Fruit fly (Drosophila melanogaster): ENCODE data around the gene spartin.

Gene spartin

dm6 chr3R:4645457-4646082 lies 9.0 kb upstream of the spartin start, which contains the start of the genes Dlip2 and rpk:
Gene Dlip2, minus strand, starts transcription at chr3R:4645655.
Gene rpk, plus strand, starts transcription at chr3R:4645981.
- TF ChIP-seq woc (GFP tag; optimal IDR thresholded peaks at IDR 0.05) (peak; percentile 24), rgr (GFP tag; optimal IDR thresholded peaks at IDR 0.05) (no peak), Jra (GFP tag; optimal IDR thresholded peaks at IDR 0.05) (peak; percentile 1), usp (GFP tag; optimal IDR thresholded peaks at IDR 0.05) (no peak)

dm6 chr3R:4649126-4649811 lies 5.3 kb upstream of the spartin start, which contains the start of gene Karybeta3:
Gene Karybeta3, plus strand, starts transcription at chr3R:4649176.
- peak; percentile 82 for TF ChIP-seq h (GFP tag; optimal IDR thresholded peaks at IDR 0.05)
- TF ChIP-seq Myc (optimal IDR thresholded peaks at IDR 0.05), result peak; percentile 88
- TF ChIP-seq CG9705 (GFP tag; optimal IDR thresholded peaks at IDR 0.05), result peak; percentile 65
- TF ChIP-seq GATAd (GFP tag; optimal IDR thresholded peaks at IDR 0.05), result peak; percentile 62
- TF ChIP-seq rgr (GFP tag; optimal IDR thresholded peaks at IDR 0.05), result peak; percentile 85
- TF ChIP-seq Mio (GFP tag; optimal IDR thresholded peaks at IDR 0.05), result no peak
- peak; percentile 76 for TF ChIP-seq Sp1 (GFP tag; optimal IDR thresholded peaks at IDR 0.05)
- TF ChIP-seq Rel (GFP tag; optimal IDR thresholded peaks at IDR 0.05), result no peak
- TF ChIP-seq Rel (tag; optimal IDR thresholded peaks at IDR 0.05), result peak; percentile 78
- TF ChIP-seq usp (GFP tag; optimal IDR thresholded peaks at IDR 0.05), result no peak
- peak; percentile 80 for TF ChIP-seq br (GFP tag; optimal IDR thresholded peaks at IDR 0.05)
- TF ChIP-seq sv (GFP tag; optimal IDR thresholded peaks at IDR 0.05), result peak; percentile 62
- no peak for TF ChIP-seq Dif (GFP tag; optimal IDR thresholded peaks at IDR 0.05; ENCODE audit: partially characterized antibody)
- peak in 1 of 2 experiments; percentile 85 for TF ChIP-seq foxo (GFP tag; optimal IDR thresholded peaks at IDR 0.05)
- peak; percentile 65 for TF ChIP-seq woc (GFP tag; optimal IDR thresholded peaks at IDR 0.05)
- TF ChIP-seq pan (optimal IDR thresholded peaks at IDR 0.05), result no peak
- peak; percentile 79 for TF ChIP-seq OdsH (GFP tag; optimal IDR thresholded peaks at IDR 0.05)
- TF ChIP-seq dmrt93B (GFP tag; optimal IDR thresholded peaks at IDR 0.05), result no peak
- peak; percentile 39 for TF ChIP-seq CG32264 (GFP tag; optimal IDR thresholded peaks at IDR 0.05)
- TF ChIP-seq ey (GFP tag; optimal IDR thresholded peaks at IDR 0.05), result peak; percentile 80
- no peak for TF ChIP-seq dsf (GFP tag; optimal IDR thresholded peaks at IDR 0.05; ENCODE audit: borderline replicate concordance)
- no peak for TF ChIP-seq jim (GFP tag; optimal IDR thresholded peaks at IDR 0.05)
- no peak for TF ChIP-seq brk (GFP tag; optimal IDR thresholded peaks at IDR 0.05)
- TF ChIP-seq Vsx2 (GFP tag; optimal IDR thresholded peaks at IDR 0.05; ENCODE audit: partially characterized antibody), result no peak
- TF ChIP-seq fru (GFP tag; optimal IDR thresholded peaks at IDR 0.05), result no peak
- no peak for TF ChIP-seq Hr78 (GFP tag; optimal IDR thresholded peaks at IDR 0.05)
- TF ChIP-seq lola (GFP tag; optimal IDR thresholded peaks at IDR 0.05), result no peak
- no peak for TF ChIP-seq Jra (GFP tag; optimal IDR thresholded peaks at IDR 0.05)
- no peak for TF ChIP-seq psq (GFP tag; optimal IDR thresholded peaks at IDR 0.05)
- TF ChIP-seq tai (GFP tag; optimal IDR thresholded peaks at IDR 0.05), result no peak
- peak; percentile 74 for TF ChIP-seq HLH106 (tag; optimal IDR thresholded peaks at IDR 0.05)
- peak; percentile 80 for TF ChIP-seq Hr83 (GFP tag; optimal IDR thresholded peaks at IDR 0.05; ENCODE audit: poor library complexity, severe bottlenecking)
- TF ChIP-seq N (GFP tag; optimal IDR thresholded peaks at IDR 0.05), result no peak

dm6 chr3R:4649880-4650493 lies 4.6 kb upstream of the spartin start:
- no peak for TF ChIP-seq N (GFP tag; optimal IDR thresholded peaks at IDR 0.05)
- TF ChIP-seq br (GFP tag; optimal IDR thresholded peaks at IDR 0.05), result no peak
- no peak for TF ChIP-seq foxo (GFP tag; optimal IDR thresholded peaks at IDR 0.05)
- TF ChIP-seq psq (GFP tag; optimal IDR thresholded peaks at IDR 0.05), result peak; percentile 94
- no peak for TF ChIP-seq CrebA (GFP tag; optimal IDR thresholded peaks at IDR 0.05; ENCODE audit: borderline replicate concordance)

Measured in whole organism, wandering third instar larva.